Fruit fly (Drosophila melanogaster) whole organism: ENCODE data around the gene Miga.

Source experiments
- CG8478 ChIP-seq: fragments of >200 bp; optimal IDR thresholded peaks from 2 replicates; lab custom pipeline; 2018; ENCODE audit warnings: inconsistent platforms
- Dll ChIP-seq: fragments of >200 bp; optimal IDR thresholded peaks from 2 replicates; lab custom pipeline; 2017
- EcR ChIP-seq, 2 experiments: fragments of >200 bp; optimal IDR thresholded peaks; 2 replicates each; lab custom pipeline; 2017; ENCODE audit warnings: missing biosample characterization in 2 of 2, missing genetic modification characterization in 2 of 2, missing genetic modification reagents in 2 of 2
- psq ChIP-seq: fragments of >200 bp; optimal IDR thresholded peaks from 2 replicates; lab custom pipeline; 2017
- usp ChIP-seq: fragments of >200 bp; optimal IDR thresholded peaks from 2 replicates; lab custom pipeline; 2017; ENCODE audit warnings: missing biosample characterization, missing genetic modification characterization, mixed read lengths

dm6 chrX:8475657-8476056, 38.0 kb upstream of the Miga start:
- no peak for TF ChIP-seq usp (GFP tag; lab: Kevin White, UChicago)
- TF ChIP-seq Dll (lab: Kevin White, UChicago): no peak
- no peak for TF ChIP-seq psq (lab: Kevin White, UChicago)
- TF ChIP-seq EcR (GFP tag; optimal IDR thresholded peaks at IDR 0.05; lab: Kevin White, UChicago): no peak
- TF ChIP-seq CG8478 (lab: Kevin White, UChicago): no peak
